Worm (Caenorhabditis elegans) whole organism, young adult: ENCODE measurements around the gene tag-321.

Experiments
- lin-35 ChIP-seq, 3 experiments: fragments of 150-350 bp in 2 of 3; sonication (generic microtip) in 1 of 3; optimal IDR thresholded peaks; 2 replicates each; lab custom pipeline; 2014 to 2018; ENCODE audit warnings: missing biosample characterization in 3 of 3, missing genetic modification characterization in 3 of 3, missing genetic modification reagents in 3 of 3
- mcd-1 ChIP-seq: fragments of 200-800 bp; sonication (Bioruptor generic); IDR thresholded peaks from 2 replicates; pipeline ENCODE4 v1.3.6; 2022; ENCODE audit warnings: missing genetic modification reagents, missing genetic modification characterization, missing compliant biosample characterization
- pha-4 ChIP-seq: fragments of 150-350 bp; sonication (generic microtip); optimal IDR thresholded peaks from 2 replicates; lab custom pipeline; 2014; ENCODE audit warnings: missing biosample characterization, missing genetic modification reagents, missing genetic modification characterization
- repo-1 ChIP-seq: sonication (generic microtip); optimal IDR thresholded peaks from 2 replicates; lab custom pipeline; 2017; ENCODE audit warnings: mild to moderate bottlenecking, missing genetic modification characterization, missing compliant biosample characterization
- snpc-4 ChIP-seq, 5 experiments: fragments of 150-350 bp in 1 of 5; sonication (generic microtip) in 4 of 5; optimal IDR thresholded peaks; 2 replicates each; lab custom pipeline; 2014 to 2018; ENCODE audit warnings: missing genetic modification characterization in 5 of 5, missing biosample characterization in 3 of 5, antibody characterized with exemption in 2 of 5, mild to moderate bottlenecking in 2 of 5, missing compliant biosample characterization in 2 of 5, missing genotype in 2 of 5, moderate library complexity in 2 of 5, missing genetic modification reagents in 1 of 5

ce11 chrIV:7736616-7737015, 47.0 kb downstream of the tag-321 start:
- no peak for TF ChIP-seq lin-35 (GFP tag; optimal IDR thresholded peaks at IDR 0.05; lab: Kevin White, UChicago)
- no peak for TF ChIP-seq snpc-4 (GFP tag; optimal IDR thresholded peaks at IDR 0.05; lab: Kevin White, UChicago)
- no peak for TF ChIP-seq snpc-4 (tag; optimal IDR thresholded peaks at IDR 0.05; lab: Kevin White, UChicago)
- TF ChIP-seq repo-1, result no peak
- no peak for TF ChIP-seq mcd-1 (GFP tag; lab: Robert Waterston, UW)
- TF ChIP-seq pha-4 (tag; lab: Kevin White, UChicago), result no peak
